Worm (Caenorhabditis elegans) whole organism, L1 larva: ENCODE results near the gene lmtr-3.

ENCODE experiments used
- C04F5.9 ChIP-seq: sonication (generic microtip); optimal IDR thresholded peaks from 2 replicates; lab custom pipeline; 2016; ENCODE audit warnings: missing genetic modification characterization, missing compliant biosample characterization
- C16A3.4 ChIP-seq: fragments of 150-350 bp; optimal IDR thresholded peaks from 2 replicates; lab custom pipeline; 2014; ENCODE audit warnings: missing biosample characterization, missing genetic modification characterization
- C34B4.2 ChIP-seq: sonication (generic microtip); optimal IDR thresholded peaks from 2 replicates; lab custom pipeline; 2017; ENCODE audit warnings: mild to moderate bottlenecking, missing genetic modification characterization, missing compliant biosample characterization
- aly-2 ChIP-seq: fragments of 150-350 bp; optimal IDR thresholded peaks from 2 replicates; lab custom pipeline; 2014; ENCODE audit warnings: missing biosample characterization, missing genetic modification characterization
- ama-1 ChIP-seq: fragments of 150-350 bp; optimal IDR thresholded peaks from 2 replicates; lab custom pipeline; 2014
- ceh-8 ChIP-seq: fragments of 200-800 bp; sonication (Bioruptor generic); optimal IDR thresholded peaks from 2 replicates; lab custom pipeline; 2018; ENCODE audit warnings: mild to moderate bottlenecking, missing genetic modification characterization, moderate library complexity, missing compliant biosample characterization
- ceh-82 ChIP-seq, 3 experiments: fragments of 150-350 bp in 1 of 3; sonication (generic microtip) in 2 of 3; optimal IDR thresholded peaks; 2 replicates each; lab custom pipeline; 2014 to 2017; ENCODE audit warnings: missing biosample characterization in 3 of 3, missing genetic modification characterization in 3 of 3
- ceh-88 ChIP-seq: fragments of 200-800 bp; sonication (Bioruptor generic); IDR thresholded peaks from 2 replicates; pipeline ENCODE4 v1.3.6; 2022; ENCODE audit warnings: missing genetic modification characterization, missing compliant biosample characterization
- ceh-90 ChIP-seq: sonication (generic microtip); optimal IDR thresholded peaks from 2 replicates; lab custom pipeline; 2016; ENCODE audit warnings: missing genetic modification characterization, missing compliant biosample characterization
- dpl-1 ChIP-seq, 3 experiments: fragments of 150-350 bp in 2 of 3; sonication (generic microtip) in 1 of 3; optimal IDR thresholded peaks; 2 replicates each; lab custom pipeline; 2014 to 2017; ENCODE audit warnings: missing biosample characterization in 3 of 3, missing genetic modification characterization in 3 of 3, missing genetic modification reagents in 3 of 3
- dsc-1 ChIP-seq: sonication (generic microtip); optimal IDR thresholded peaks from 2 replicates; lab custom pipeline; 2016; ENCODE audit warnings: mild to moderate bottlenecking, missing genetic modification characterization, missing compliant biosample characterization
- egl-27 ChIP-seq, 2 experiments: fragments of 150-350 bp in 1 of 2; sonication (generic microtip); optimal IDR thresholded peaks; 3 replicates each; lab custom pipeline; 2017 to 2018; ENCODE audit warnings: missing biosample characterization in 2 of 2, missing genetic modification characterization in 2 of 2, missing genetic modification reagents in 2 of 2
- elt-2 ChIP-seq: sonication (generic microtip); optimal IDR thresholded peaks from 2 replicates; lab custom pipeline; 2016; ENCODE audit warnings: missing genetic modification characterization, mild to moderate bottlenecking, inconsistent platforms, missing compliant biosample characterization, missing genetic modification reagents
- elt-3 ChIP-seq, 6 experiments: fragments of 150-350 bp in 1 of 6; sonication (generic microtip); optimal IDR thresholded peaks; 2 replicates each; lab custom pipeline; 2017 to 2018; ENCODE audit warnings: missing biosample characterization in 6 of 6, missing genetic modification characterization in 6 of 6, inconsistent platforms in 1 of 6
- fkh-10 ChIP-seq: sonication (generic microtip); optimal IDR thresholded peaks from 2 replicates; lab custom pipeline; 2017; ENCODE audit warnings: missing biosample characterization, missing genetic modification reagents, missing genetic modification characterization
- fkh-4 ChIP-seq: sonication (generic microtip); optimal IDR thresholded peaks from 2 replicates; lab custom pipeline; 2016; ENCODE audit warnings: missing compliant biosample characterization, missing genetic modification characterization, borderline replicate concordance
- fkh-8 ChIP-seq: sonication (generic microtip); optimal IDR thresholded peaks from 2 replicates; lab custom pipeline; 2016; ENCODE audit warnings: mild to moderate bottlenecking, missing genetic modification characterization, missing compliant biosample characterization
- fos-1 ChIP-seq: fragments of 150-350 bp; optimal IDR thresholded peaks from 2 replicates; lab custom pipeline; 2014; ENCODE audit warnings: missing biosample characterization, missing genetic modification characterization
- hlh-17 ChIP-seq: fragments of 200-800 bp; sonication (Bioruptor generic); optimal IDR thresholded peaks from 2 replicates; lab custom pipeline; 2018; ENCODE audit warnings: missing genetic modification characterization, mild to moderate bottlenecking, missing compliant biosample characterization, moderate library complexity, borderline replicate concordance
- hlh-4 ChIP-seq: sonication (generic microtip); optimal IDR thresholded peaks from 2 replicates; lab custom pipeline; 2016; ENCODE audit warnings: mild to moderate bottlenecking, missing genetic modification characterization, missing compliant biosample characterization
- jun-1 ChIP-seq: fragments of 150-350 bp; optimal IDR thresholded peaks from 2 replicates; lab custom pipeline; 2014; ENCODE audit warnings: missing biosample characterization, missing genetic modification reagents, missing genetic modification characterization
- lin-14 ChIP-seq: fragments of 200-800 bp; sonication (Bioruptor generic); optimal IDR thresholded peaks from 2 replicates; lab custom pipeline; 2018; ENCODE audit warnings: mild to moderate bottlenecking, missing genetic modification characterization, moderate library complexity, missing compliant biosample characterization
- lin-15B ChIP-seq: fragments of 150-350 bp; sonication (generic microtip); optimal IDR thresholded peaks from 3 replicates; lab custom pipeline; 2014; ENCODE audit warnings: missing biosample characterization, missing genetic modification characterization
- lin-39 ChIP-seq: fragments of 150-350 bp; optimal IDR thresholded peaks from 2 replicates; lab custom pipeline; 2014; ENCODE audit warnings: missing biosample characterization, missing genetic modification reagents, missing genetic modification characterization
- lir-3 ChIP-seq: sonication (generic microtip); optimal IDR thresholded peaks from 2 replicates; lab custom pipeline; 2016; ENCODE audit warnings: mild to moderate bottlenecking, missing genetic modification characterization, moderate library complexity, missing compliant biosample characterization; ENCODE audit not compliant: poor library complexity
- lsy-2 ChIP-seq, 2 experiments: fragments of 150-350 bp; optimal IDR thresholded peaks; 2 replicates each; lab custom pipeline; 2014; ENCODE audit warnings: missing biosample characterization in 2 of 2, missing genetic modification characterization in 2 of 2
- mdl-1 ChIP-seq, 2 experiments: fragments of 150-350 bp; optimal IDR thresholded peaks; 2 replicates each; lab custom pipeline; 2014 to 2017; ENCODE audit warnings: missing biosample characterization in 2 of 2, missing genetic modification characterization in 2 of 2, inconsistent platforms in 1 of 2
- mef-2 ChIP-seq: fragments of 150-350 bp; optimal IDR thresholded peaks from 2 replicates; lab custom pipeline; 2014; ENCODE audit warnings: missing biosample characterization, missing genetic modification characterization
- mep-1 ChIP-seq: fragments of 150-350 bp; optimal IDR thresholded peaks from 2 replicates; lab custom pipeline; 2014; ENCODE audit warnings: missing biosample characterization, missing genetic modification characterization
- nhr-11 ChIP-seq: fragments of 150-350 bp; optimal IDR thresholded peaks from 2 replicates; lab custom pipeline; 2014; ENCODE audit warnings: missing biosample characterization, missing genetic modification characterization
- nhr-237 ChIP-seq: fragments of 150-350 bp; optimal IDR thresholded peaks from 2 replicates; lab custom pipeline; 2014; ENCODE audit warnings: missing biosample characterization, missing genetic modification characterization
- nhr-28 ChIP-seq: fragments of 150-350 bp; optimal IDR thresholded peaks from 2 replicates; lab custom pipeline; 2014; ENCODE audit warnings: missing biosample characterization, missing genetic modification characterization
- nhr-47 ChIP-seq: sonication (generic microtip); optimal IDR thresholded peaks from 2 replicates; lab custom pipeline; 2016; ENCODE audit warnings: mild to moderate bottlenecking, missing genetic modification characterization, moderate library complexity, missing compliant biosample characterization
- nhr-71 ChIP-seq: sonication (generic microtip); optimal IDR thresholded peaks from 2 replicates; lab custom pipeline; 2016; ENCODE audit warnings: mild to moderate bottlenecking, missing genetic modification characterization, moderate library complexity, missing compliant biosample characterization
- nhr-77 ChIP-seq: fragments of 150-350 bp; optimal IDR thresholded peaks from 2 replicates; lab custom pipeline; 2014; ENCODE audit warnings: missing biosample characterization, missing genetic modification characterization
- nhr-85 ChIP-seq: sonication (generic microtip); peaks from one replicate; lab custom pipeline; 2016; ENCODE audit warnings: missing genetic modification characterization, inconsistent platforms, missing compliant biosample characterization
- pag-3 ChIP-seq: sonication (generic microtip); optimal IDR thresholded peaks from 2 replicates; lab custom pipeline; 2017; ENCODE audit warnings: missing genetic modification characterization, mild to moderate bottlenecking, missing compliant biosample characterization, antibody characterized with exemption, borderline replicate concordance; ENCODE audit not compliant: insufficient read depth
- pax-3 ChIP-seq: fragments of 200-800 bp; sonication (Bioruptor generic); optimal IDR thresholded peaks from 2 replicates; lab custom pipeline; 2018; ENCODE audit warnings: mild to moderate bottlenecking, missing genetic modification characterization, moderate library complexity, missing compliant biosample characterization
- skn-1 ChIP-seq: fragments of 150-350 bp; optimal IDR thresholded peaks from 2 replicates; lab custom pipeline; 2014; ENCODE audit warnings: missing biosample characterization, missing genetic modification characterization
- snpc-4 ChIP-seq: fragments of 150-350 bp; optimal IDR thresholded peaks from 2 replicates; lab custom pipeline; 2014; ENCODE audit warnings: missing biosample characterization, missing genetic modification characterization
- sox-4 ChIP-seq: sonication (generic microtip); optimal IDR thresholded peaks from 2 replicates; lab custom pipeline; 2016; ENCODE audit warnings: missing genetic modification characterization, missing compliant biosample characterization
- sptf-1 ChIP-seq: fragments of 150-350 bp; optimal IDR thresholded peaks from 2 replicates; lab custom pipeline; 2014; ENCODE audit warnings: missing biosample characterization, missing genetic modification characterization
- swsn-7 ChIP-seq: sonication (generic microtip); optimal IDR thresholded peaks from 2 replicates; lab custom pipeline; 2016; ENCODE audit warnings: missing genetic modification characterization, missing compliant biosample characterization
- tbx-2 ChIP-seq: sonication (generic microtip); optimal IDR thresholded peaks from 2 replicates; lab custom pipeline; 2016; ENCODE audit warnings: missing genetic modification characterization, missing compliant biosample characterization
- unc-130 ChIP-seq: fragments of 150-350 bp; optimal IDR thresholded peaks from 2 replicates; lab custom pipeline; 2017; ENCODE audit warnings: missing biosample characterization, missing genetic modification characterization, inconsistent platforms
- unc-98 ChIP-seq: fragments of 200-800 bp; sonication (Bioruptor generic); IDR thresholded peaks from 2 replicates; pipeline ENCODE4 v1.3.6; 2022; ENCODE audit warnings: missing genetic modification characterization, missing compliant biosample characterization
- vab-15 ChIP-seq: sonication (generic microtip); optimal IDR thresholded peaks from 2 replicates; lab custom pipeline; 2017; ENCODE audit warnings: missing genotype, mild to moderate bottlenecking, missing genetic modification characterization, missing compliant biosample characterization
- xbp-1 ChIP-seq: sonication (generic microtip); optimal IDR thresholded peaks from 2 replicates; lab custom pipeline; 2016; ENCODE audit warnings: missing genetic modification characterization, missing compliant biosample characterization
- zip-4 ChIP-seq: fragments of 200-800 bp; sonication (Bioruptor generic); optimal IDR thresholded peaks from 2 replicates; lab custom pipeline; 2018; ENCODE audit warnings: mild to moderate bottlenecking, missing genetic modification characterization, moderate library complexity, missing compliant biosample characterization
- ztf-11 ChIP-seq, 2 experiments: sonication (generic microtip); optimal IDR thresholded peaks; 2 replicates each; lab custom pipeline; 2016 to 2017; ENCODE audit warnings: missing genetic modification characterization in 2 of 2, missing biosample characterization in 1 of 2, missing compliant biosample characterization in 1 of 2

The lmtr-3 gene

DNA sequence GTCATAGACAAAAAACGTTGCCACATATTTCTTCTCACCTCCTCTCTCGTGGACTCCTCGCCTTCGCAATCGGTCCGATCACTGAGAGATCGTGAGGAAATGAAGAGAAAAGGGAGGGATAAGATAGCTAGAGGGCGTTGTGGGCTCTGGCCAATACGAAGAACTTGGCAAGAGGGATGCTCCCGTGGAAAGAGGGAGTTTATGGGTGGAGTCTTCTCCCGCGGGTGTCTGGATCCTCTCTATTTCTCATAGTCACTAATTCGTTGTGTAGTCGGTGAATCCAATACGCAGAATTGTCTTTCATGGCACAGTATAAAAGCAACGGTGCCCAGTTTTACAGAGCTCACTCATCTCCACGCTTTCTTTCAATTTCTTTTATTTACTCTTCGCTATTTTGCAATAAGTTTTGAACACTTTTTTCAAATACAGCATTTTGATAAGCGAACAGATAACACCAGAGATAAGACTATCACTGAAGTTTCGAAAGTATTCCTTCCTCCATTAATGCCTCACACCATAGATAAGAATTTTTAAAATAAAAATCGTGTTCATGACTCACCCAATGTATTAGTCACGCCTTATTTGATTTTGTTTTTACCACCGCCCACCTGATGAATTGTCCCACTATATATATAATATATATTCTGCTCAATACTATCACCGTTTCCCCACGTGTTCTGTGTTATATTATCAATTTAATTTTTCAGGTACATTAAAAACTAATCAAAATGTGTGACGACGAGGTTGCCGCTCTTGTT, 43.5 kb upstream of the lmtr-3 start, which contains the start of gene act-1 (continued):
- TF ChIP-seq skn-1 (tag; lab: Kevin White, UChicago) = no peak
- peak; percentile 21 for TF ChIP-seq tbx-2 (tag; lab: Kevin White, UChicago)
- no peak for TF ChIP-seq nhr-237
- peak; percentile 1 for TF ChIP-seq xbp-1
- TF ChIP-seq unc-98 = no peak; the same call in 1 of the 2 replicates
- no peak for TF ChIP-seq aly-2 (tag; lab: Kevin White, UChicago)
- no peak for TF ChIP-seq ama-1 (lab: Kevin White, UChicago)
- TF ChIP-seq ceh-88 = no peak
- TF ChIP-seq nhr-71 (tag; lab: Kevin White, UChicago) = peak; percentile 85
- TF ChIP-seq elt-3 (tag; optimal IDR thresholded peaks at IDR 0.05; lab: Kevin White, UChicago) = no peak
- TF ChIP-seq fkh-4 = peak; percentile 44
- TF ChIP-seq hlh-4 (tag; lab: Kevin White, UChicago) = no peak
- peak; percentile 86 for TF ChIP-seq elt-2 (tag; lab: Kevin White, UChicago)
- TF ChIP-seq ceh-8 (GFP tag; lab: Kevin White, UChicago) = no peak
- no peak for TF ChIP-seq nhr-85 (tag; lab: Kevin White, UChicago)
- peak; percentile 19 for TF ChIP-seq unc-130 (tag; lab: Kevin White, UChicago)
- no peak for TF ChIP-seq C16A3.4 (tag; lab: Kevin White, UChicago)
- no peak for TF ChIP-seq C04F5.9 (tag; lab: Kevin White, UChicago)
- no peak for TF ChIP-seq sox-4
- no peak for TF ChIP-seq pax-3 (tag; lab: Kevin White, UChicago)
- TF ChIP-seq fkh-8 (tag; lab: Kevin White, UChicago) = no peak
- peak; percentile 60 for TF ChIP-seq dsc-1
- TF ChIP-seq zip-4 (GFP tag; lab: Kevin White, UChicago) = peak; percentile 14
- peak; percentile 35 for TF ChIP-seq pag-3 (tag; lab: Kevin White, UChicago)
- no peak for TF ChIP-seq vab-15 (tag; lab: Kevin White, UChicago)
- no peak for TF ChIP-seq sptf-1 (tag; lab: Kevin White, UChicago)
- no peak for TF ChIP-seq fos-1 (tag; lab: Kevin White, UChicago)
- no peak for TF ChIP-seq egl-27 (tag; optimal IDR thresholded peaks at IDR 0.05; lab: Kevin White, UChicago)
- no peak for TF ChIP-seq ztf-11 (tag; optimal IDR thresholded peaks at IDR 0.05; lab: Kevin White, UChicago)
- peak; percentile 48 for TF ChIP-seq swsn-7 (tag; lab: Kevin White, UChicago)
- no peak for TF ChIP-seq lir-3 (tag; lab: Kevin White, UChicago)
- TF ChIP-seq ceh-82 (tag; optimal IDR thresholded peaks at IDR 0.05; lab: Kevin White, UChicago) = no peak
- TF ChIP-seq C34B4.2 = no peak
- no peak for TF ChIP-seq nhr-28
- TF ChIP-seq lsy-2 (tag; optimal IDR thresholded peaks at IDR 0.05; lab: Kevin White, UChicago) = peak; percentile 11 to 51

DNA sequence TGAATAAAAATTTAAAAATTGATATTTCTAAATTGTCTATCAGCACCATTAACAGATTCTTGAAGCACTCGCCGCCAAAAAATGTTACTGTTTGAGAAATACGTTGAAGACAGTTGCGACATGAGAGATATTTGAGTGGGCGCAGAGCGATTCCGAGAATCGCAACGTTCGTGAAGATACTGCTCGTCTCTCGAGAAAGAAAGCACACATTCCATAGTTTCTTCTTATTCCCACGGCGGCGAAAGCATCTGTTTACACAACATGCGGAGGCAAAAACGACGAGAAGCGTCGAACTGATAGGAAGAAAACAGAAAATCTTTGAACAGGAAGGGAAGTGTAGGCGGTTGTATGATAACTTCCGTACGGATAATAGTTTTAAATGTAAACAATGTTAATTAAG, 41.5 kb upstream of the lmtr-3 start:
- TF ChIP-seq lin-39 (tag; lab: Kevin White, UChicago) = peak; percentile 23
- no peak for TF ChIP-seq lin-15B
- no peak for TF ChIP-seq ceh-90 (tag; lab: Kevin White, UChicago)
- TF ChIP-seq mep-1 = peak; percentile 49
- TF ChIP-seq fkh-4 = no peak
- TF ChIP-seq nhr-47 (tag; lab: Kevin White, UChicago) = peak; percentile 71
- no peak for TF ChIP-seq jun-1 (tag; lab: Kevin White, UChicago)
- TF ChIP-seq lin-14 (GFP tag; lab: Kevin White, UChicago) = peak; percentile 88
- TF ChIP-seq snpc-4 = no peak
- TF ChIP-seq nhr-71 (tag; lab: Kevin White, UChicago) = peak; percentile 93
- TF ChIP-seq sox-4 = no peak
- peak; percentile 96 for TF ChIP-seq aly-2 (tag; lab: Kevin White, UChicago)
- TF ChIP-seq ama-1 (lab: Kevin White, UChicago) = peak; percentile 83
- no peak for TF ChIP-seq fkh-10 (GFP tag; lab: Kevin White, UChicago)
- peak; percentile 68 for TF ChIP-seq swsn-7 (tag; lab: Kevin White, UChicago)
- TF ChIP-seq mdl-1 (tag; optimal IDR thresholded peaks at IDR 0.05; lab: Kevin White, UChicago) = peak in 1 of 2 experiments; percentile 22
- TF ChIP-seq nhr-11 (tag; lab: Kevin White, UChicago) = peak; percentile 81
- TF ChIP-seq pag-3 (tag; lab: Kevin White, UChicago) = peak; percentile 40
- TF ChIP-seq fos-1 (tag; lab: Kevin White, UChicago) = peak; percentile 12
- no peak for TF ChIP-seq mef-2 (tag; lab: Kevin White, UChicago)
- TF ChIP-seq nhr-77 (tag; lab: Kevin White, UChicago) = peak; percentile 78
- no peak for TF ChIP-seq pax-3 (tag; lab: Kevin White, UChicago)
- TF ChIP-seq dpl-1 (GFP tag; optimal IDR thresholded peaks at IDR 0.05; lab: Kevin White, UChicago) = no peak
- no peak for TF ChIP-seq hlh-17
